Worm (Caenorhabditis elegans) whole organism, L4/young adult: Measurements from ENCODE around the gene F26G1.10.

Experiments used
- dao-5 ChIP-seq: sonication (generic microtip); optimal IDR thresholded peaks from 2 replicates; lab custom pipeline; 2016; ENCODE audit warnings: missing genotype, missing genetic modification characterization, moderate library complexity, missing compliant biosample characterization
- him-1 ChIP-seq: sonication (generic microtip); optimal IDR thresholded peaks from 2 replicates; lab custom pipeline; 2016; ENCODE audit warnings: missing genotype, missing genetic modification reagents, missing genetic modification characterization, missing compliant biosample characterization

DNA sequence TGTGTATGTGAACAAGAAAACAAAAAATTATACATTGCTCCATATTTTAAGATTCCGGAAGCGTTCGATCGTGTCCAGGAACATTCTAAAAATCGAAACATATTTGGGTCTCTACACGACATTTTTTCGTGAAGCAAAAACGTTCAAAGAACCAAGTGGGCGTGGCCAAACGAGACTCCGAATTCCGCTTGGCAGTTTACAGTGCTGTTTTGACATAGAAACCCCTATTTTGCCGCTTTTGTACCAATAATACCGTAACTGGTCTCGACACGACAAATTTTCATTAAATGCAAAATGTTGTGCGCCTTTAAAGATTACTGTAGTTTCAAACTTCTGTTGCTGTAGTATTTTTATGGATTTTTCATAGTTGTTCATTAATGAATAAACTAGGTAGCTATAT lies 18.5 kb upstream of the F26G1.10 start:
- no peak for TF ChIP-seq him-1
- no peak for TF ChIP-seq dao-5 (tag; lab: Kevin White, UChicago)
